Worm (Caenorhabditis elegans): ENCODE results near the gene mut-14.

The mut-14 gene

ce11 chrV:5617301-5617700 is 43.2 kb downstream of the mut-14 start, which contains the start of gene M03E7.2:
Gene M03E7.2 (plus strand): TSS chrV:5617601.
- TF ChIP-seq ceh-6 (GFP tag; optimal IDR thresholded peaks at IDR 0.05) (no peak), C38D4.7 (GFP tag; optimal IDR thresholded peaks at IDR 0.05) (no peak), pha-4 (tag; optimal IDR thresholded peaks at IDR 0.05) (no peak), unc-86 (tag; optimal IDR thresholded peaks at IDR 0.05) (no peak), T23F11.4 (GFP tag; optimal IDR thresholded peaks at IDR 0.05) (no peak), hlh-8 (tag; optimal IDR thresholded peaks at IDR 0.05) (no peak)

DNA sequence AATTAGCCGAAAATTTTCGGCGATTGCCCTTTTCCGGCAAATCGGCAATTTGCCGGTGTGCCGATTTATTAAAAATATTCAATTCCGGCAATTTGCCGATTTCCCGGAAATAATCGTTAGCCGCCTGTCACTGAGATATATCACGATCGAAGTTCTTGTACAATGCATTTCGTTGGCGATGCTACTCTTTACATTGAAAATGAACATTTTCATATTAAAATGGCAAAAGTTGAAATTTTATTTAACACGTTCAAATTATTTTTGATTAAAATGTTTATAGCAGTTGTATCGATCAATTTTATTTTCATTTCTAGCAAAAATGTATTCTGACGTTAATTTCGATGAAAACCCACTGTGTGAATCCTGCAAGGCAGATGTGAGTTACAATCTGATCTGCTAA is 45.8 kb downstream of the mut-14 start, which contains the start of gene M03E7.3:
Gene M03E7.3 (plus strand): TSS at position 301 of the 400 bp plus-strand sequence.
- TF ChIP-seq pag-3 (tag; optimal IDR thresholded peaks at IDR 0.05; ENCODE audit: borderline replicate concordance), result no peak
- no peak for TF ChIP-seq ztf-16 (tag; optimal IDR thresholded peaks at IDR 0.05)
- no peak for TF ChIP-seq ama-1 (optimal IDR thresholded peaks at IDR 0.05)
- TF ChIP-seq ceh-19 (GFP tag; optimal IDR thresholded peaks at IDR 0.05), result no peak
- no peak for TF ChIP-seq madf-2 (tag; optimal IDR thresholded peaks at IDR 0.05)
- no peak for TF ChIP-seq dve-1 (tag; optimal IDR thresholded peaks at IDR 0.05)

ce11 chrV:5613109-5613508 is 47.4 kb downstream of the mut-14 start, which contains the start of gene lrpc-1:
Gene lrpc-1 (minus strand): TSS chrV:5613209.
- TF ChIP-seq ahr-1 (tag; optimal IDR thresholded peaks at IDR 0.05) (no peak), pat-9 (tag; optimal IDR thresholded peaks at IDR 0.05) (no peak), pha-2 (tag; optimal IDR thresholded peaks at IDR 0.05) (no peak)

ce11 chrV:5610186-5610585 is 50.3 kb downstream of the mut-14 start:
- no peak for TF ChIP-seq hlh-13 (GFP tag; optimal IDR thresholded peaks at IDR 0.05)
- no peak for TF ChIP-seq F13H6.1 (tag; optimal IDR thresholded peaks at IDR 0.05)
- no peak for TF ChIP-seq ama-1 (optimal IDR thresholded peaks at IDR 0.05)
- TF ChIP-seq K09A11.1 (tag; optimal IDR thresholded peaks at IDR 0.05; ENCODE audit: insufficient read depth), result no peak
- TF ChIP-seq syd-9 (tag; optimal IDR thresholded peaks at IDR 0.05), result no peak
- TF ChIP-seq ceh-34 (tag; optimal IDR thresholded peaks at IDR 0.05), result no peak
- TF ChIP-seq npax-4 (tag; optimal IDR thresholded peaks at IDR 0.05), result no peak
- no peak for TF ChIP-seq sdc-2 (tag; optimal IDR thresholded peaks at IDR 0.05)

Data from whole organism, late embryonic.